Worm (Caenorhabditis elegans): ENCODE measurements around the gene zipt-9.

DNA sequence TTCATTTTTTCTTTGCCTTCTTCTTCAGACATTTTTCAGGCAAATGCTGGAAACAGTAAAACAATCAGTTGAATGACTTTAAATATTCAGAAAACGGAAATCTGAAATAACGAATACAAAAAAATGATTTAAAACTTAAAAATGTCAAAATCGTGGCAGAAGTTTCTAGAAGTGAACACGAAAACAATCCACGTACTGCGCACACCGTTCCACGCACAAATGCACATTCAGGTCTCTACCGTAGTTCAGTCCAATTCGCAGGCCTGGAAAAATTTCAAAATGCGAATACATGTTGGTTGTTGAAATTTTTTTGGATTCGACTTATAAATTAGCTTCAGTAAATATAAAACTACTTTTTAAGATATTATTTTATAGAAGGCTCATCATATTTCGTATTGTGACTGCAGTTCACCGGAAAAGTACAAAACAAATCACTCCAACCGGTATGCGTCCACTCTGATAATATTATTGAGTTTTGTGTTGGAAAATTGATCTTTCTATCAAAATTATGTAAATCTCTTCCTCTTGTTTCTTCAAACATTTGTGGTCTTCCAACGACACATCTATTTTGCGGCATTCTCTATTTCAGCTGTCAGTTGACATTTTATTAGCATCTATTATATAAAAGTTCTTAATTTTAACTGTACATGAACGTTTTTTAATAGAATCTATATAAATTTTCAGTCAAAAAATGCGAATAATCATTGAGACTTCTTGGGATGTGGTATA, 43.0 kb downstream of the zipt-9 start, which contains the start of the genes mip-2 and F58G11.4:
- TF ChIP-seq nhr-6 (tag; optimal IDR thresholded peaks at IDR 0.05) (no peak), ceh-82 (tag; optimal IDR thresholded peaks at IDR 0.05) (no peak)
